Worm (Caenorhabditis elegans): ENCODE data around the gene gly-9.

DNA sequence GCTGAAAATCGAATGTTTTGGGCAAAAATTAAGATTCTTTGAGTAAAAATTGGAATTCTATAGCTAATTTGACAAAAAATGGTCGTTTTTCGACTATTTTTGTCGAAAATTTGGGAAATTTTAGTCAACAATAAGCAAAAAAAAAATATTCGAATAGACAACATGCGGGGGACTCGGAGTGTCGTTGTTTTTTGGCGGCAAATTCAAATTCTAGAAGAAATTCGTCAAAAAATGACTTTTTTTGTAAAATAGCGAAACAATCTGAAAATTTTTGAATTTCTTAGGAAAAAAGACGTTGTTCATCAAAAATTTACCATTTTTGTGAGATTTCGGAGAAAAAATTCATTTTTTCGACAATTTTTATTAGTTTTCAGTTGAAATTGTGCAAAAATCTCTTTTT lies 6.7 kb downstream of the gly-9 start:
- no peak for TF ChIP-seq ztf-16 (tag; optimal IDR thresholded peaks at IDR 0.05)
- no peak for TF ChIP-seq ahr-1 (tag; optimal IDR thresholded peaks at IDR 0.05)
- no peak for TF ChIP-seq ama-1 (optimal IDR thresholded peaks at IDR 0.05)
- TF ChIP-seq ceh-18 (tag; optimal IDR thresholded peaks at IDR 0.05) = no peak
- no peak for TF ChIP-seq C08G9.2 (tag; optimal IDR thresholded peaks at IDR 0.05)
- TF ChIP-seq pat-9 (tag; optimal IDR thresholded peaks at IDR 0.05) = no peak
- TF ChIP-seq pha-4 (tag; optimal IDR thresholded peaks at IDR 0.05) = no peak
- no peak for TF ChIP-seq ceh-31 (tag; optimal IDR thresholded peaks at IDR 0.05)
- no peak for TF ChIP-seq sox-4 (tag; optimal IDR thresholded peaks at IDR 0.05)
- no peak for TF ChIP-seq nfya-1 (tag; optimal IDR thresholded peaks at IDR 0.05)
